Worm (Caenorhabditis elegans) whole organism, L1 larva: ENCODE measurements around the gene nas-23.

Experiments used
- aly-2 ChIP-seq: fragments of 150-350 bp; optimal IDR thresholded peaks from 2 replicates; lab custom pipeline; 2014; ENCODE audit warnings: missing biosample characterization, missing genetic modification characterization
- ama-1 ChIP-seq: fragments of 150-350 bp; optimal IDR thresholded peaks from 2 replicates; lab custom pipeline; 2014
- ceh-82 ChIP-seq, 3 experiments: fragments of 150-350 bp in 1 of 3; sonication (generic microtip) in 2 of 3; optimal IDR thresholded peaks; 2 replicates each; lab custom pipeline; 2014 to 2017; ENCODE audit warnings: missing biosample characterization in 3 of 3, missing genetic modification characterization in 3 of 3
- elt-2 ChIP-seq: sonication (generic microtip); optimal IDR thresholded peaks from 2 replicates; lab custom pipeline; 2016; ENCODE audit warnings: missing genetic modification characterization, mild to moderate bottlenecking, inconsistent platforms, missing compliant biosample characterization, missing genetic modification reagents
- elt-3 ChIP-seq, 6 experiments: fragments of 150-350 bp in 1 of 6; sonication (generic microtip); optimal IDR thresholded peaks; 2 replicates each; lab custom pipeline; 2017 to 2018; ENCODE audit warnings: missing biosample characterization in 6 of 6, missing genetic modification characterization in 6 of 6, inconsistent platforms in 1 of 6
- irx-1 ChIP-seq: sonication (generic microtip); optimal IDR thresholded peaks from 2 replicates; lab custom pipeline; 2016; ENCODE audit warnings: missing genetic modification characterization, missing compliant biosample characterization
- lin-13 ChIP-seq: fragments of 150-350 bp; optimal IDR thresholded peaks from 2 replicates; lab custom pipeline; 2014; ENCODE audit warnings: missing biosample characterization, missing genetic modification reagents, missing genetic modification characterization
- nhr-11 ChIP-seq: fragments of 150-350 bp; optimal IDR thresholded peaks from 2 replicates; lab custom pipeline; 2014; ENCODE audit warnings: missing biosample characterization, missing genetic modification characterization
- nhr-90 ChIP-seq: sonication (generic microtip); optimal IDR thresholded peaks from 2 replicates; lab custom pipeline; 2016; ENCODE audit warnings: mild to moderate bottlenecking, missing genetic modification characterization, missing compliant biosample characterization; ENCODE audit not compliant: poor library complexity
- rnt-1 ChIP-seq: sonication (generic microtip); optimal IDR thresholded peaks from 2 replicates; lab custom pipeline; 2016; ENCODE audit warnings: mild to moderate bottlenecking, missing genetic modification characterization, moderate library complexity, missing compliant biosample characterization
- snpc-4 ChIP-seq: fragments of 150-350 bp; optimal IDR thresholded peaks from 2 replicates; lab custom pipeline; 2014; ENCODE audit warnings: missing biosample characterization, missing genetic modification characterization

DNA sequence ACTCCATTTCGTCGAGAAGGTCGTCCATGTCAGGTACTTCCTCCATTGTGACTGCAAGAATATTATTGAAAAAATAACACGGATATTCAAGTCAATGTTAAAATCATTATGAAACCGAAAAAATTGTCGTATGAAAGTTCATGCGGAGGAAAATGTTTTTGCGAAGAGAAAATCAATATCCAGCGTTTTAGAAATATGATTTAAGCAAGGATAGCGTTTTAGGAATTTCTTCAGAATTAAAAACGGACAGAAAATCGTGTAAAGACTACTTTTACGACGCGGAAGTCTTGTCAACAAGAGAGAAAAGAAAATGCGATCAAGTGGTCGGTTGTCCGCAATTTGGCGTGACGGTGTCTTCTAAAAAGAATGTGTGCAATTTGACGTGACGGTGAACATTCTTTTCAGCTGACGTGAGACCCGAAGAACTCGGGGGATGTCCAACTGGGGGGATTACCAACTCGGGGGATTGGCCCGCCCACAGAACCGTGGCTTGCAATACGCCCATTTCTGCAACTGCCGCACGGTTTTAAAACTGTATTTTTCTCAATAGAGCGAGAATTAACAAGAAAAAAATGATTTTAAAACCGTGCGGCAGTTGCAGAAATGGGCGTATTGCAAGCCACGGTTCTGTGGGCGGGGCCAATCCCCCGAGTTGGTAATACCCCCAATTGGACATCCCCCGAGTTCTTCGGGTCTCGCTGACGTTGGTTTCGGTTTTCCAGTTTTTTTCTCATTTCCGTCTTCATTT lies 14.8 kb downstream of the nas-23 start, which contains the start of the genes aka-1 and ubc-6:
- TF ChIP-seq snpc-4 (tag; lab: Kevin White, UChicago) (peak; percentile 42), elt-2 (tag; lab: Kevin White, UChicago) (peak; percentile 57), nhr-11 (peak; percentile 17), irx-1 (tag; lab: Kevin White, UChicago) (peak; percentile 31), ama-1 (no peak), nhr-90 (tag; lab: Kevin White, UChicago) (peak; percentile 91), lin-13 (GFP tag; lab: Kevin White, UChicago) (peak; percentile 54), aly-2 (tag; lab: Kevin White, UChicago) (no peak), rnt-1 (peak; percentile 83), elt-3 (tag; optimal IDR thresholded peaks at IDR 0.05; lab: Kevin White, UChicago) (peak in 1 of 6 experiments; percentile 45), ceh-82 (tag; optimal IDR thresholded peaks at IDR 0.05; lab: Kevin White, UChicago) (peak; percentile 46 to 85 (median 68))
